Worm (Caenorhabditis elegans): ENCODE measurements around the gene T22D1.18.
A peak's percentile ranks its signal among the peaks of the same experiment; 100 is the strongest.

Gene T22D1.18

ce11 chrIV:6946832-6947231, 26.9 kb upstream of the T22D1.18 start:
- no peak for TF ChIP-seq skn-1 (tag; optimal IDR thresholded peaks at IDR 0.05)
- TF ChIP-seq lin-39 (tag; optimal IDR thresholded peaks at IDR 0.05) = peak; percentile 7
- peak; percentile 22 for TF ChIP-seq nfya-1 (tag; optimal IDR thresholded peaks at IDR 0.05; ENCODE audit: insufficient read depth)

DNA sequence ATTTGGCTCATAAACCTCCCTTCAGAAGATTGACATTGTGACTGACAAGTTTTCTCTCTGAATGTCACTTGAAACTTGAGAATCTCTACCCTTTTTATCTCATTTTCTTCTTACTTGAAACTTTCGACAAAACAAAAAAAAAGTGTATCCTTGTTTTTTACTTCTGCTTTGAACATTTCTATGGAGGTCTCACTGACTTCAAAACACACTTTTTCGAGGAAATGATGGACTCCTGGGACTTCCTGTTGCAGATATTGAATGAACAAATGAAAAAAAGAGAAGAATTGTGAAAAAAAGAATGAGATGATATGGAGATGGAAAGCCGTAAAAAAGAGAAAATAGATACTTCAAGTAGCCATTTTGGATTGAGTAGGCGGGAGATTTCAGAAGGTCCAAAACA, 21.1 kb upstream of the T22D1.18 start:
- TF ChIP-seq jun-1 (tag; optimal IDR thresholded peaks at IDR 0.05) (no peak), fkh-10 (GFP tag; optimal IDR thresholded peaks at IDR 0.05) (peak; percentile 62), nhr-25 (tag; optimal IDR thresholded peaks at IDR 0.05) (no peak), pha-4 (tag; optimal IDR thresholded peaks at IDR 0.05) (no peak)

DNA sequence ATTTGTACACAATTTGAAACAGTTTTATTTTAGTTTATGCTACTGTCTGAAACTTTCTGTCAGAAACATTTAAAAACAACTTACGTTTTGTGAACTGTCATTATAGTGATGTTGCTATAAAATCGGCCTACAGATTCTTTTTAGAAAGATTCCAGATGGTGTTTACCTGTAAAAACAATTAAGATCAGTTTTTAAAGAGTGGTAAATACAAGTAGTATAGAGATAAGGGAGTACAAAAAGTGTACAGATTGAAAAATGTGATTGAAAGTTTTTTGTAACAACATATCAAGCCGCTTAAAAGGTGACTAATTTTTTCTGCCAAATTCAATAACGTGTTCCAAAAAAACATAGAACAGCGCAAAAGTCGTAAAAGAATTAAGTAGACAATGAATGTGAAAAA, 17.6 kb upstream of the T22D1.18 start, which contains the start of gene npr-12:
TSS of gene npr-12 (minus strand) at position 101 of the 400 bp plus-strand sequence.
- TF ChIP-seq pha-4 (tag; optimal IDR thresholded peaks at IDR 0.05) (no peak), eor-1 (tag; optimal IDR thresholded peaks at IDR 0.05) (no peak), nfya-1 (tag; optimal IDR thresholded peaks at IDR 0.05; ENCODE audit: insufficient read depth) (no peak), pqm-1 (tag; optimal IDR thresholded peaks at IDR 0.05) (no peak), nhr-11 (tag; optimal IDR thresholded peaks at IDR 0.05) (no peak), skn-1 (tag; optimal IDR thresholded peaks at IDR 0.05) (no peak), tbx-2 (tag; optimal IDR thresholded peaks at IDR 0.05) (no peak), ceh-28 (tag; optimal IDR thresholded peaks at IDR 0.05) (no peak), nhr-23 (tag; optimal IDR thresholded peaks at IDR 0.05) (no peak), fos-1 (tag; optimal IDR thresholded peaks at IDR 0.05) (no peak), ZK546.5 (tag; optimal IDR thresholded peaks at IDR 0.05) (no peak), ceh-9 (tag; optimal IDR thresholded peaks at IDR 0.05) (no peak), fkh-10 (GFP tag; optimal IDR thresholded peaks at IDR 0.05) (no peak), nhr-25 (tag; optimal IDR thresholded peaks at IDR 0.05) (no peak), nhr-43 (tag; optimal IDR thresholded peaks at IDR 0.05; ENCODE audit: poor library complexity, severe bottlenecking) (no peak)

- TF ChIP-seq nhr-77 (tag; optimal IDR thresholded peaks at IDR 0.05) (no peak), nhr-67 (tag; optimal IDR thresholded peaks at IDR 0.05) (no peak)
Observed at ce11 chrIV:6928417-6928816, 8.5 kb upstream of the T22D1.18 start, which contains the start of gene cest-6. cest-6 (minus strand) TSS chrIV:6928517.

DNA sequence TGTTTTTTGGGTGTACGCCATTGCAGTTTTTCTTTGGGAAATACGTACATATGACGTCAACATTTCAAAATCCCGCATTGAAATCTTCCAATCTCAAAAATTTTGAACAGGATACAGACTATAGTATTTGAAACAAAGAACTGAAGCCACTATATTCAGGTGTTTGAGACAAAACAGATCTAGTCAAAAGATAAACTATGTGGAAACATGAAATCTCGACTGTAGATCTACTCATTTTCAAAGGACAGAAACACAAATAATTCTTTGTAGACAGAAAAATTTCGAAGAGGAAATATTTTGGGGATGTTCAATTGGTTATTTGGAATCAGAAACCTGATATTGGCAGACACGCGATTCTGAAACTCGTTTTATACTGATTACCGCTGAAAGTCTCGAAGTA, 5.6 kb upstream of the T22D1.18 start:
- TF ChIP-seq snpc-4 (tag; optimal IDR thresholded peaks at IDR 0.05) (no peak), jun-1 (tag; optimal IDR thresholded peaks at IDR 0.05) (no peak), lin-39 (tag; optimal IDR thresholded peaks at IDR 0.05) (no peak), zag-1 (tag; optimal IDR thresholded peaks at IDR 0.05) (no peak), nhr-67 (tag; optimal IDR thresholded peaks at IDR 0.05) (no peak), nhr-25 (tag; optimal IDR thresholded peaks at IDR 0.05) (no peak), ceh-9 (tag; optimal IDR thresholded peaks at IDR 0.05) (no peak), elt-2 (tag; optimal IDR thresholded peaks at IDR 0.05) (no peak), elt-1 (tag; optimal IDR thresholded peaks at IDR 0.05) (peak; percentile 78)

DNA sequence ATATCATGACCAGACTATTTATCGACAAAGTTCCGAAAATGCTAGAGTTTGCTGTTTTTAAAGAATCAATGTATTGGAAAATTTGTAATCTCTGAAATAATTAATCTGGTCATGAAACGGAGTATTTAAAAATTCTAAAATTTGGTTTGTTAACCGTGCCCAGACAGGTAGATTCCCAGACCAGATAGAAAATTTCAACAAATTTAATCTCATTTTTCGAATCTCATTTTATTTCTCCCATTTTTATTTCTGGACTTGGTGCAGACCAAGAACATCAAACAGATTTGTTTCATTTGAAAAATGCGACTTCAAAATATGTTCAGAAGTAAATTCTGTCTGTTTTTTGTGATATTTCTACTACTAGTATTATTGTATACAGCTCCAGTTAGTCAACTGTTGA, 3.1 kb upstream of the T22D1.18 start, which contains the start of gene T22D1.1:
TSS of gene T22D1.1 (plus strand) at position 301 of the 400 bp plus-strand sequence.
- TF ChIP-seq sea-2 (GFP tag; optimal IDR thresholded peaks at IDR 0.05) (no peak), ztf-11 (tag; optimal IDR thresholded peaks at IDR 0.05) (no peak), mdl-1 (tag; optimal IDR thresholded peaks at IDR 0.05) (no peak), elt-1 (tag; optimal IDR thresholded peaks at IDR 0.05) (no peak)

ce11 chrIV:6919318-6919717, 645 bp downstream of the T22D1.18 start, which contains the start of gene ruvb-2:
ruvb-2 (minus strand) TSS chrIV:6919406.
- TF ChIP-seq nhr-11 (tag; optimal IDR thresholded peaks at IDR 0.05) = no peak
- TF ChIP-seq tbx-2 (tag; optimal IDR thresholded peaks at IDR 0.05) = peak; percentile 68
- TF ChIP-seq ZK546.5 (tag; optimal IDR thresholded peaks at IDR 0.05) = no peak
- peak; percentile 73 for TF ChIP-seq hmg-11 (tag; optimal IDR thresholded peaks at IDR 0.05)
- TF ChIP-seq R02D3.7 (tag; optimal IDR thresholded peaks at IDR 0.05) = peak; percentile 76
- TF ChIP-seq nhr-77 (tag; optimal IDR thresholded peaks at IDR 0.05) = no peak
- TF ChIP-seq snpc-4 (tag; optimal IDR thresholded peaks at IDR 0.05) = peak; percentile 92
- no peak for TF ChIP-seq skn-1 (tag; optimal IDR thresholded peaks at IDR 0.05)
- no peak for TF ChIP-seq unc-39 (tag; optimal IDR thresholded peaks at IDR 0.05)
- peak; percentile 21 for TF ChIP-seq pqm-1 (tag; optimal IDR thresholded peaks at IDR 0.05)
- TF ChIP-seq mml-1 (tag; optimal IDR thresholded peaks at IDR 0.05) = no peak
- no peak for TF ChIP-seq ztf-4 (tag; optimal IDR thresholded peaks at IDR 0.05)
- TF ChIP-seq lin-15B (tag; optimal IDR thresholded peaks at IDR 0.05) = peak; percentile 95
- TF ChIP-seq lin-39 (tag; optimal IDR thresholded peaks at IDR 0.05) = peak; percentile 60
- no peak for TF ChIP-seq zag-1 (tag; optimal IDR thresholded peaks at IDR 0.05)
- no peak for TF ChIP-seq nhr-76 (tag; optimal IDR thresholded peaks at IDR 0.05)
- peak; percentile 80 for TF ChIP-seq nhr-25 (tag; optimal IDR thresholded peaks at IDR 0.05)
- no peak for TF ChIP-seq daf-12 (tag; optimal IDR thresholded peaks at IDR 0.05)
- TF ChIP-seq egl-5 (tag; optimal IDR thresholded peaks at IDR 0.05) = peak; percentile 38
- peak; percentile 94 for TF ChIP-seq nhr-23 (tag; optimal IDR thresholded peaks at IDR 0.05)
- TF ChIP-seq jun-1 (tag; optimal IDR thresholded peaks at IDR 0.05) = peak; percentile 61
- TF ChIP-seq nhr-28 (tag; optimal IDR thresholded peaks at IDR 0.05) = no peak
- no peak for TF ChIP-seq nhr-12 (tag; optimal IDR thresholded peaks at IDR 0.05)
- peak; percentile 52 for TF ChIP-seq mdl-1 (tag; optimal IDR thresholded peaks at IDR 0.05)
- peak; percentile 27 for TF ChIP-seq ceh-28 (tag; optimal IDR thresholded peaks at IDR 0.05)
- peak; percentile 91 for TF ChIP-seq nfya-1 (tag; optimal IDR thresholded peaks at IDR 0.05; ENCODE audit: insufficient read depth)
- TF ChIP-seq elt-2 (tag; optimal IDR thresholded peaks at IDR 0.05) = peak; percentile 62
- TF ChIP-seq ama-1 (optimal IDR thresholded peaks at IDR 0.05) = peak; percentile 32
- TF ChIP-seq fkh-10 (GFP tag; optimal IDR thresholded peaks at IDR 0.05) = peak; percentile 70
